Fruit fly (Drosophila melanogaster): Measurements from ENCODE around the gene CG11858.

DNA sequence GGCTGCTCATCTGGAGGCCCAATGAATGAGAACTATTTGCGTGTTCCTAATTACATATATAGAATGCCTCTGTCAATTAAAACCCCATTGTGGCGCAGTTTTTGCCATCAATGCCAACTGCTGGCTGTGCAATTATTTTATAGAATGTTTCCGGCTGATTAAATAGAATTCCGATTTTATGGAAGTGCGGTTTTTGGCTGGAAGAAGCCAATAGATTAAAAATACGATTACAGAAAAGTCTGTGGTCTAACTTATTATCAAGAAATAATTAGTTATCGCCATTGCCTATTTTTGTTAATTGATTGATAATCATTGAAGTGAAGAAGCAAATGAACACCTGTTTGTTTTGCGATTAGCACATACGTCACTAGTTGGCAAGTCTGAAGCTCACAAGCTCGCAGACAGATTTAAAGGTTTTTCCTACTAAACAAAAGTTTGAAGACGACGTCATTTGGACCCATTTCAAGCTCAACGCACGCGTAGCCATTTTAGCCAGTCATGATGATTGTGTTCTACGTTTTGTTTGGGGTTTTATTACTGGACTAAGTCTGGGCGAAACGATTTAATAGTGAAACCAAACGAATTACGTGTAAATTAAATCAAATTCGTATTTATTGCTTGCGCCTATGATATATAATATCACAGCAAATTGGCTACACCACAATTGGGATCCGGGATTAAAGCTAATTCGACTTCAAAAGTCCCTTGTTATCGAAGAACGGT, 43.4 kb downstream of the CG11858 start:
- TF ChIP-seq kay (GFP tag; ENCODE audit: borderline replicate concordance) (peak; percentile 95), bab1 (GFP tag; optimal IDR thresholded peaks at IDR 0.05) (no peak), CG5204 (GFP tag; optimal IDR thresholded peaks at IDR 0.05) (no peak), cic (GFP tag; optimal IDR thresholded peaks at IDR 0.05) (peak; percentile 73), CG12768 (GFP tag; optimal IDR thresholded peaks at IDR 0.05) (peak; percentile 23), CG33017 (tag; optimal IDR thresholded peaks at IDR 0.05) (no peak), CG14711 (tag; optimal IDR thresholded peaks at IDR 0.05) (no peak), toe (GFP tag; optimal IDR thresholded peaks at IDR 0.05) (no peak), CG1620 (GFP tag; optimal IDR thresholded peaks at IDR 0.05) (no peak), Hr96 (GFP tag; optimal IDR thresholded peaks at IDR 0.05) (no peak), cnc (optimal IDR thresholded peaks at IDR 0.05) (peak; percentile 54 to 91)

All from whole organism, adult.